Worm (Caenorhabditis elegans): ENCODE data around the gene insc-1.

- no peak for TF ChIP-seq unc-39 (tag; optimal IDR thresholded peaks at IDR 0.05)
- no peak for TF ChIP-seq lin-11 (tag; optimal IDR thresholded peaks at IDR 0.05)
- TF ChIP-seq mab-5 (tag; optimal IDR thresholded peaks at IDR 0.05) = no peak
These were observed 18.0 kb upstream of the insc-1 start for ce11 chrII:7340703-7341102.

All from whole organism, L2 larva.